Worm (Caenorhabditis elegans) whole organism, L3 larva: ENCODE data around the gene skpo-3.

Source experiments
- R02D3.7 ChIP-seq: fragments of 150-350 bp; optimal IDR thresholded peaks from 2 replicates; lab custom pipeline; 2014; ENCODE audit warnings: missing biosample characterization, missing genetic modification characterization
- ZK546.5 ChIP-seq: sonication (generic microtip); optimal IDR thresholded peaks from 2 replicates; lab custom pipeline; 2017; ENCODE audit warnings: missing biosample characterization, missing genetic modification characterization
- aly-2 ChIP-seq: fragments of 150-350 bp; optimal IDR thresholded peaks from 2 replicates; lab custom pipeline; 2014; ENCODE audit warnings: missing biosample characterization, missing genetic modification characterization
- ama-1 ChIP-seq: fragments of 150-350 bp; optimal IDR thresholded peaks from 2 replicates; lab custom pipeline; 2018
- ceh-16 ChIP-seq: sonication (generic microtip); optimal IDR thresholded peaks from 2 replicates; lab custom pipeline; 2017; ENCODE audit warnings: missing biosample characterization, missing genetic modification characterization
- ceh-9 ChIP-seq: sonication (generic microtip); optimal IDR thresholded peaks from 2 replicates; lab custom pipeline; 2018; ENCODE audit warnings: missing biosample characterization, missing genetic modification characterization
- daf-12 ChIP-seq: fragments of 150-350 bp; optimal IDR thresholded peaks from 2 replicates; lab custom pipeline; 2014; ENCODE audit warnings: missing biosample characterization, missing genetic modification reagents, missing genetic modification characterization
- egl-27 ChIP-seq: sonication (generic microtip); optimal IDR thresholded peaks from 4 replicates; lab custom pipeline; 2017; ENCODE audit warnings: missing biosample characterization, missing genetic modification reagents, missing genetic modification characterization
- elt-1 ChIP-seq: fragments of 150-350 bp; optimal IDR thresholded peaks from 2 replicates; lab custom pipeline; 2014; ENCODE audit warnings: missing biosample characterization, missing genetic modification characterization
- elt-2 ChIP-seq: sonication (generic microtip); optimal IDR thresholded peaks from 2 replicates; lab custom pipeline; 2016; ENCODE audit warnings: missing genetic modification reagents, mild to moderate bottlenecking, missing genetic modification characterization, missing compliant biosample characterization
- eor-1 ChIP-seq, 2 experiments: fragments of 150-350 bp; optimal IDR thresholded peaks; 2 replicates each; lab custom pipeline; 2014 to 2018; ENCODE audit warnings: missing biosample characterization in 2 of 2, missing genetic modification characterization in 2 of 2
- fkh-2 ChIP-seq: fragments of 150-350 bp; optimal IDR thresholded peaks from 2 replicates; lab custom pipeline; 2014; ENCODE audit warnings: missing biosample characterization, missing genetic modification reagents, missing genetic modification characterization
- hmg-11 ChIP-seq: sonication (generic microtip); optimal IDR thresholded peaks from 2 replicates; lab custom pipeline; 2016; ENCODE audit warnings: missing genetic modification characterization, missing compliant biosample characterization
- lin-39 ChIP-seq: fragments of 150-350 bp; optimal IDR thresholded peaks from 2 replicates; lab custom pipeline; 2018; ENCODE audit warnings: missing biosample characterization, missing genetic modification reagents, missing genetic modification characterization
- mdl-1 ChIP-seq: fragments of 150-350 bp; optimal IDR thresholded peaks from 2 replicates; lab custom pipeline; 2014; ENCODE audit warnings: missing biosample characterization, missing genetic modification characterization
- mml-1 ChIP-seq: fragments of 150-350 bp; sonication (generic microtip); optimal IDR thresholded peaks from 3 replicates; lab custom pipeline; 2014; ENCODE audit warnings: missing biosample characterization, missing genetic modification characterization
- nfya-1 ChIP-seq: sonication (generic microtip); optimal IDR thresholded peaks from 2 replicates; lab custom pipeline; 2017; ENCODE audit warnings: missing genetic modification characterization, mild to moderate bottlenecking, missing compliant biosample characterization, antibody characterized with exemption, moderate library complexity; ENCODE audit not compliant: insufficient read depth
- nhr-23 ChIP-seq: fragments of 150-350 bp; optimal IDR thresholded peaks from 2 replicates; lab custom pipeline; 2014; ENCODE audit warnings: missing biosample characterization, missing genetic modification reagents, missing genetic modification characterization
- nhr-28 ChIP-seq: fragments of 150-350 bp; optimal IDR thresholded peaks from 2 replicates; lab custom pipeline; 2014; ENCODE audit warnings: missing biosample characterization, missing genetic modification characterization
- nhr-43 ChIP-seq: sonication (generic microtip); optimal IDR thresholded peaks from 2 replicates; lab custom pipeline; 2016; ENCODE audit warnings: mild to moderate bottlenecking, missing genetic modification characterization, missing compliant biosample characterization; ENCODE audit not compliant: poor library complexity, severe bottlenecking
- nhr-67 ChIP-seq: fragments of 150-350 bp; optimal IDR thresholded peaks from 2 replicates; lab custom pipeline; 2014; ENCODE audit warnings: missing biosample characterization, missing genetic modification characterization
- nhr-77 ChIP-seq: fragments of 150-350 bp; optimal IDR thresholded peaks from 2 replicates; lab custom pipeline; 2014; ENCODE audit warnings: missing biosample characterization, missing genetic modification characterization
- pha-4 ChIP-seq: fragments of 150-350 bp; optimal IDR thresholded peaks from 2 replicates; lab custom pipeline; 2014; ENCODE audit warnings: missing biosample characterization, missing genetic modification reagents, missing genetic modification characterization
- pqm-1 ChIP-seq: fragments of 150-350 bp; optimal IDR thresholded peaks from 2 replicates; lab custom pipeline; 2017; ENCODE audit warnings: missing biosample characterization, missing genetic modification characterization, inconsistent platforms
- sea-2 ChIP-seq: fragments of 150-350 bp; sonication (generic microtip); optimal IDR thresholded peaks from 4 replicates; lab custom pipeline; 2014; ENCODE audit warnings: missing biosample characterization, missing genetic modification reagents, missing genetic modification characterization
- skn-1 ChIP-seq: fragments of 150-350 bp; optimal IDR thresholded peaks from 2 replicates; lab custom pipeline; 2014; ENCODE audit warnings: missing biosample characterization, missing genetic modification characterization
- snpc-4 ChIP-seq: fragments of 150-350 bp; optimal IDR thresholded peaks from 2 replicates; lab custom pipeline; 2014; ENCODE audit warnings: missing biosample characterization, missing genetic modification characterization
- tbx-2 ChIP-seq: sonication (generic microtip); optimal IDR thresholded peaks from 2 replicates; lab custom pipeline; 2016; ENCODE audit warnings: mild to moderate bottlenecking, missing genetic modification characterization, missing compliant biosample characterization
- unc-39 ChIP-seq: sonication (generic microtip); optimal IDR thresholded peaks from 4 replicates; lab custom pipeline; 2017; ENCODE audit warnings: missing biosample characterization, missing genetic modification characterization
- zag-1 ChIP-seq: fragments of 150-350 bp; optimal IDR thresholded peaks from 2 replicates; lab custom pipeline; 2014; ENCODE audit warnings: missing biosample characterization, missing genetic modification characterization
- ztf-11 ChIP-seq: fragments of 150-350 bp; optimal IDR thresholded peaks from 2 replicates; lab custom pipeline; 2014; ENCODE audit warnings: missing biosample characterization, missing genetic modification characterization

The skpo-3 gene

DNA sequence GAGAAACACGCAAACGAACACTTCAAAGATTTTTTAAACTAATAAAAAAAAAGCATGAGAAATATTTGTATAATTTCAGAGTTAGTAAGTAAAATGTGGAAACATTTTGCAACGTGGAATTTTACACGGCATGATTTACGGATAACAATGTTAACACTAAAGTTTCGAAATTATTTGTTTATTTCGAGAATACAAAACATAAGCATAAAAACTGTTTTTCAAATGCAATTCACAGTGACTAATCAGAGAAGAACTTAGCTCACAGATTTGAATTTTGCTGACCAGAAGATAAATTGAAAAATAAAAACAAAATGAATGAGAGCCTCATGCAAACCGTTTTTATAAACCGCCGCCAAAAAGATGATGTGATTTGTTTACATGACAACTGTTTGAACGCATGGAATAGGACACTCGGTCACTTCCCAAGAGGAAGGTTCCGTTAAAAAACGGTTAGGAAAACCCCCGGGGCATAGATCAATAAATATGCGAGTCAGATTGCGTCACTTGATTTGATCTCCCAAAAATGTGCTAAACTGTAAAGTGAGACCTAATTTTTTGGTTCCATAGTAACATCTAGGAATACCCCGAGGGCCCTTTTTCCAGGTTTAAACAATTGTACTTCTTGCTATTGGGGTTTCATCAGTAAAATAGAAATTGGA lies 19.7 kb upstream of the skpo-3 start, which contains the start of gene clh-3:
Gene clh-3 (minus strand): TSS at position 51 of the 659 bp plus-strand sequence.
- TF ChIP-seq hmg-11 (tag; lab: Kevin White, UChicago) (no peak), aly-2 (tag; lab: Kevin White, UChicago) (no peak), ztf-11 (tag; lab: Kevin White, UChicago) (no peak), nhr-23 (no peak), ZK546.5 (tag; lab: Kevin White, UChicago) (no peak), skn-1 (tag; lab: Kevin White, UChicago) (no peak), nhr-43 (no peak), ceh-9 (tag; lab: Kevin White, UChicago) (no peak), zag-1 (no peak), fkh-2 (tag; lab: Kevin White, UChicago) (no peak), sea-2 (GFP tag; lab: Kevin White, UChicago) (no peak)
- TF ChIP-seq, all 47 proteins: peak for 0

DNA sequence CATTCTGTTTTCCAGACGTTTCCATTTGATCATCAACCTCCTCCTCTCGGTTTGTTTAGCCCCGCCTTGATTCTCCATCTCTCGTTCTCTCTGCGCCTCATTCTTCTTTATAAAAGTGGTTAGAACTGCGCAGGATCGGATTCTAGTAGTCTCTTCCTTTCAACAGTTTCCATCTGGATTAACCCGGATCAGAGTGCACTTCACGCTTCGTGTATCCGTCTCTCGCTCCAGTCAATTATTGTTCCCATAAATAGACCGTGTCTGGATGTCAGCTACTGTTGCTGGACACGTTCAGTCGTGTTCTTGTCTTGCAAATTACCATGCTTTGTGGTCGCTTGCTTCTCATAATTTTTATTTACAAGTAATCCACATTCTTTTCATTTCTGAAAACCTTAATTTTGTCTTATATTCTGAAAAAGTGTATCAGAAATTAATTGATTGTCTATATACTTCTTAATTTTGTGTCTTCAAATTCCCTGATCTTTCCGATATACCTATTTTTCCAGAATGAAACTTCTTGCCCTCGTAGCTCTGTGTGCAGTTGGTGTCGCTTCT lies 17.0 kb upstream of the skpo-3 start, which contains the start of gene F32A5.4:
Gene F32A5.4 (plus strand): TSS at position 505 of the 555 bp plus-strand sequence.
- TF ChIP-seq mml-1 (no peak), nfya-1 (tag; lab: Kevin White, UChicago) (no peak), ceh-9 (tag; lab: Kevin White, UChicago) (no peak), R02D3.7 (tag; lab: Kevin White, UChicago) (no peak), unc-39 (no peak), eor-1 (tag; optimal IDR thresholded peaks at IDR 0.05; lab: Kevin White, UChicago) (no peak), ama-1 (lab: Kevin White, UChicago) (peak; percentile 56), nhr-77 (tag; lab: Kevin White, UChicago) (no peak), aly-2 (tag; lab: Kevin White, UChicago) (no peak), elt-1 (tag; lab: Kevin White, UChicago) (no peak), mdl-1 (no peak), pha-4 (peak; percentile 20), nhr-67 (no peak), skn-1 (tag; lab: Kevin White, UChicago) (no peak), egl-27 (tag; lab: Kevin White, UChicago) (no peak), nhr-28 (tag; lab: Kevin White, UChicago) (no peak), nhr-23 (peak; percentile 20)

DNA sequence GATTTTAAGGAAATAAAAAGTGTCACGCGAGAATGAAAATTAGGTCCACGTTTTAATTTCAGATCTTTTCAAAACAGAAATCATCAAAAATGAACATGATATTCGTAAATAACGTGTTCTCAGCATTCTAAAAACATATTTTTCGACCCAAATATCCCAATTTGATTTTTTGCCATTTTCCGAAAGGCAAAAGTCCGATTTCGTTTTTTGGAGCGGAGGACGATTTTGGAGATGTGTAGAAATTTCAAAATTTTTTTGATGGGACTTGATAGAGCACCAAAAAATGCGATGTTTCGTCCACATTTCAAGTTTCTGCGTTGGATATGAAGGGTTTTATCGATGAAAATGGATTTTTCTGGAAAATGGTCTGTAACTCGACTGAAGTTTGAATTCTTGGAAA lies 15.0 kb upstream of the skpo-3 start:
- TF ChIP-seq tbx-2 (tag; lab: Kevin White, UChicago) = peak; percentile 44
- TF ChIP-seq ceh-16 (tag; lab: Kevin White, UChicago) = no peak
- peak; percentile 58 for TF ChIP-seq ama-1 (lab: Kevin White, UChicago)
- TF ChIP-seq zag-1 = no peak
- TF ChIP-seq nhr-43 = peak; percentile 29
- no peak for TF ChIP-seq daf-12 (tag; lab: Kevin White, UChicago)
- no peak for TF ChIP-seq nhr-67
- TF ChIP-seq, all 47 proteins: peak for 3

DNA sequence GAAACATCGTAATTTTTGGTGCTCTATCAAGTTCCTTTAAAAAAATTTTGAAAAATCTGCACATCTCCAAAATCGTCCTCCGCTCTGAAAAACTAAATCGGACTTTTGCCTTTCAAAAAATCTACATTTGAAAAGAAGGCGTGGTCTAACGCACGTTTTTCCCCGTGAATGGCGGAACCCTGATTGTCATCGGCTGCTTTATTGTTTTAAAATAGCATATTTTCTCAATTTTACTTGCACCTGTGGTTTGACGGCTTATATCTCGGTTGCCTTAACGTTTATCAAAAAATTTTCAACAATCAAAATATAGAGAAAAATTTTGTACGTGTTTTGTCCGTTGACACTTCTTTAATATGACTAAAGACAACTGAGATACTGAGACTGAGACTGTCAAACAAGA lies 13.7 kb upstream of the skpo-3 start:
- TF ChIP-seq aly-2 (tag; lab: Kevin White, UChicago) (no peak), snpc-4 (peak; percentile 67)

DNA sequence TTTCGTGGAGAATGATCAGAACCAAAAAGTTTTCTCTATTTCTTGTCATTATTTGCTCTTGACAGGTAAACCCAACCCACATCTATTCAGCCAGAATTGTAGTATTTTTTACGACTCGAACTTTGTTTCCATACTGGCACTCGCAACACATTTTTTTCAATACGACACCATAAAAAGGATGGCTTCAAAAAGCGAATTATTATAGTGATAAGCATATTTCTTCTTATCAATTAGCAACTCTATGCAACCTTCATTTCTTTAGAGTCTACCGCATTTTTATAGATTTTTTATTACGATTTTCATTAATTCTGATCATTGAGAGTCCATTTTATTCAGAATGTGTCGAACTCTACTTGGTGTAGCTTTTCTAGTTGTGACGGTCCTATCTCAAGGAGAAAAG lies 13.2 kb upstream of the skpo-3 start, which contains the start of gene ctsa-3.1:
Gene ctsa-3.1 (plus strand): TSS at position 337 of the 400 bp plus-strand sequence.
- TF ChIP-seq nhr-67 (no peak), nhr-43 (no peak), elt-2 (tag; lab: Kevin White, UChicago) (peak; percentile 79), pqm-1 (tag; lab: Kevin White, UChicago) (peak; percentile 75), ztf-11 (tag; lab: Kevin White, UChicago) (no peak), pha-4 (peak; percentile 6), lin-39 (no peak), elt-1 (tag; lab: Kevin White, UChicago) (no peak)

DNA sequence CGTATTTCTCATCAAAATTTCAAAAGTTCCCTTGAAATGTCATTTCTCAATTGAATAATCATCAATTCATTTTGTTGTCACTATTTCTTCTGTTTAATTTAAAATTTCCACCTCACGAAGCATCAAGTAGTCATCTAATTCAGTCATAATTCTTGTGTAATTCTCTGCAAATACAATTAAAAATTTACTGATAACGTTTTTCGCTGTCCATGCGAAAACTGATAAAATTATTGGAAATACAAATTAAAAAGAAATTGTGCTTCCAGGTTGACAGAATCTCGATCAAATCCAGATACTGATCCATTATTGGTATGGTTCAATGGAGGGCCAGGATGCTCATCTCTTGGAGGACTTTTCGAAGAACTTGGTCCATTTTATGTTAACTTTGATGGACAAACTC lies 12.4 kb upstream of the skpo-3 start:
- TF ChIP-seq ama-1 (lab: Kevin White, UChicago) (no peak), elt-2 (tag; lab: Kevin White, UChicago) (peak; percentile 62), pha-4 (peak; percentile 11), pqm-1 (tag; lab: Kevin White, UChicago) (peak; percentile 26)
- TF ChIP-seq, all 47 proteins: peak for 3
